Fruit fly (Drosophila melanogaster): ENCODE data around the gene CG10877.

Gene CG10877

dm6 chr3R:20604078-20604477 lies 40.2 kb upstream of the CG10877 start:
- no peak for TF ChIP-seq CG15073 (GFP tag; optimal IDR thresholded peaks at IDR 0.05)
- TF ChIP-seq ftz-f1 (GFP tag; optimal IDR thresholded peaks at IDR 0.05) = peak; percentile 26
- TF ChIP-seq sr (GFP tag; IDR thresholded peaks at IDR 0.05) = peak; percentile 98
- no peak for TF ChIP-seq CG13123 (GFP tag; optimal IDR thresholded peaks at IDR 0.05)
- peak; percentile 47 for TF ChIP-seq nom (GFP tag; optimal IDR thresholded peaks at IDR 0.05)
- TF ChIP-seq CG12769 (tag; optimal IDR thresholded peaks at IDR 0.05) = peak; percentile 89
- no peak for TF ChIP-seq twi (tag; optimal IDR thresholded peaks at IDR 0.05)
- TF ChIP-seq Deaf1 (tag; optimal IDR thresholded peaks at IDR 0.05) = peak; percentile 96
- no peak for TF ChIP-seq CG8290 (GFP tag; optimal IDR thresholded peaks at IDR 0.05)
- peak in 1 of 2 experiments; percentile 46 for TF ChIP-seq CG8290 (tag; optimal IDR thresholded peaks at IDR 0.05)
- peak; percentile 25 for TF ChIP-seq lab (GFP tag; optimal IDR thresholded peaks at IDR 0.05)
- peak; percentile 78 for TF ChIP-seq nau (GFP tag; optimal IDR thresholded peaks at IDR 0.05)
- TF ChIP-seq CG6175 (GFP tag; IDR thresholded peaks at IDR 0.05) = peak; percentile 91
- 0 out of 2 replicates have a peak, but pooled peaks have one; percentile 15 for TF ChIP-seq slbo (GFP tag; IDR thresholded peaks at IDR 0.05)
- TF ChIP-seq Myb (GFP tag; optimal IDR thresholded peaks at IDR 0.05) = no peak
- no peak for TF ChIP-seq lov (optimal IDR thresholded peaks at IDR 0.05)
- 0 out of 3 replicates have a peak, but pooled peaks have one; percentile 32 for TF ChIP-seq lov (GFP tag; IDR thresholded peaks at IDR 0.05)
- TF ChIP-seq gsb (GFP tag; IDR thresholded peaks at IDR 0.05) = 0 out of 2 replicates have a peak, but pooled peaks have one; percentile 15
- TF ChIP-seq HLH3B (GFP tag; IDR thresholded peaks at IDR 0.05) = peak; percentile 7; the same call in 1 of the 2 replicates
- no peak for TF ChIP-seq Scr (GFP tag; IDR thresholded peaks at IDR 0.05; ENCODE audit: partially characterized antibody)
- TF ChIP-seq ken (GFP tag; IDR thresholded peaks at IDR 0.05) = no peak
- TF ChIP-seq psq (GFP tag; optimal IDR thresholded peaks at IDR 0.05) = no peak
- TF ChIP-seq CG17361 (GFP tag; IDR thresholded peaks at IDR 0.05) = no peak
- peak; percentile 79 for TF ChIP-seq Med (GFP tag)
- no peak for TF ChIP-seq aop (GFP tag; IDR thresholded peaks at IDR 0.05)
- TF ChIP-seq ci (GFP tag; IDR thresholded peaks at IDR 0.05) = peak; percentile 37; the same call in 2 of the 3 replicates
- 0 out of 2 replicates have a peak, but pooled peaks have one; percentile 29 for TF ChIP-seq chm (GFP tag; IDR thresholded peaks at IDR 0.05)
- peak; percentile 35; the same call in 1 of the 2 replicates for TF ChIP-seq Rfx (GFP tag; IDR thresholded peaks at IDR 0.05)
- no peak for TF ChIP-seq Ets65A (GFP tag)
- TF ChIP-seq Pdp1 (GFP tag; optimal IDR thresholded peaks at IDR 0.05) = peak in 1 of 2 experiments; percentile 10
- 0 out of 4 replicates have a peak, but pooled peaks have one; percentile 56 for TF ChIP-seq chinmo (GFP tag; IDR thresholded peaks at IDR 0.05; ENCODE audit: partially characterized antibody)
- 0 out of 3 replicates have a peak, but pooled peaks have one; percentile 7 for TF ChIP-seq CG11456 (GFP tag; IDR thresholded peaks at IDR 0.05)
- TF ChIP-seq ttk (GFP tag; IDR thresholded peaks at IDR 0.05) = 0 out of 2 replicates have a peak, but pooled peaks have one; percentile 29
- no peak for TF ChIP-seq onecut (GFP tag; IDR thresholded peaks at IDR 0.05)
- TF ChIP-seq gcm (GFP tag; optimal IDR thresholded peaks at IDR 0.05) = peak; percentile 79
- TF ChIP-seq cato (GFP tag; optimal IDR thresholded peaks at IDR 0.05; ENCODE audit: borderline replicate concordance) = no peak
- TF ChIP-seq sd (tag; optimal IDR thresholded peaks at IDR 0.05) = peak; percentile 3
- peak; percentile 31 for TF ChIP-seq CG13894 (tag; optimal IDR thresholded peaks at IDR 0.05)
- TF ChIP-seq CG4424 (GFP tag; optimal IDR thresholded peaks at IDR 0.05) = no peak
- peak; percentile 24; the same call in 1 of the 2 replicates for TF ChIP-seq CG32532 (GFP tag; IDR thresholded peaks at IDR 0.05)
- peak; percentile 63 for TF ChIP-seq crol (GFP tag; IDR thresholded peaks at IDR 0.05)
- TF ChIP-seq CG10543 (GFP tag; optimal IDR thresholded peaks at IDR 0.05) = peak; percentile 87
- TF ChIP-seq Drgx (GFP tag; IDR thresholded peaks at IDR 0.05) = peak; percentile 36; the same call in 1 of the 2 replicates
